Worm (Caenorhabditis elegans) whole organism, young adult: Measurements from ENCODE around the gene ogdh-1.

ENCODE experiments used
- B0019.2 ChIP-seq: fragments of 200-800 bp; sonication (Bioruptor generic); conservative IDR thresholded peaks from 2 replicates; pipeline ENCODE4 v1.3.6; 2022; ENCODE audit warnings: missing genetic modification reagents, missing genetic modification characterization, missing compliant biosample characterization
- F23B12.7 ChIP-seq: sonication (generic microtip); optimal IDR thresholded peaks from 2 replicates; lab custom pipeline; 2017; ENCODE audit warnings: missing genetic modification characterization, mild to moderate bottlenecking, missing compliant biosample characterization, antibody characterized with exemption, moderate library complexity; ENCODE audit not compliant: insufficient read depth
- F33H1.4 ChIP-seq: fragments of 200-800 bp; sonication (Bioruptor generic); IDR thresholded peaks from 2 replicates; pipeline ENCODE4 v1.3.6; 2022; ENCODE audit warnings: missing genetic modification reagents, missing genetic modification characterization, missing compliant biosample characterization
- F37B4.10 ChIP-seq: fragments of 200-800 bp; sonication (Bioruptor generic); IDR thresholded peaks from 2 replicates; pipeline ENCODE4 v1.3.6; 2022; ENCODE audit warnings: missing genetic modification characterization, missing compliant biosample characterization
- F57A8.1 ChIP-seq: fragments of 200-800 bp; sonication (Bioruptor generic); optimal IDR thresholded peaks from 2 replicates; lab custom pipeline; 2018; ENCODE audit warnings: mild to moderate bottlenecking, missing genetic modification characterization, moderate library complexity, missing compliant biosample characterization
- K11D2.4 ChIP-seq: fragments of 200-800 bp; sonication (Bioruptor generic); IDR thresholded peaks from 2 replicates; pipeline ENCODE4 v1.3.6; 2022; ENCODE audit warnings: missing genetic modification reagents, missing genetic modification characterization, missing compliant biosample characterization
- T07F8.4 ChIP-seq: sonication (generic microtip); optimal IDR thresholded peaks from 2 replicates; lab custom pipeline; 2016; ENCODE audit warnings: mild to moderate bottlenecking, missing genetic modification characterization, moderate library complexity, missing compliant biosample characterization
- Y53F4B.3 ChIP-seq: fragments of 200-800 bp; sonication (Bioruptor generic); IDR thresholded peaks from 2 replicates; pipeline ENCODE4 v1.3.6; 2022; ENCODE audit warnings: missing genetic modification reagents, missing genetic modification characterization, missing compliant biosample characterization
- Y56A3A.18 ChIP-seq: fragments of 200-800 bp; sonication (Bioruptor generic); IDR thresholded peaks from 2 replicates; pipeline ENCODE4 v1.3.6; 2022; ENCODE audit warnings: missing genetic modification reagents, missing genetic modification characterization, missing compliant biosample characterization
- Y95B8A.8 ChIP-seq: fragments of 200-800 bp; sonication (Bioruptor generic); IDR thresholded peaks from 2 replicates; pipeline ENCODE4 v1.3.6; 2022; ENCODE audit warnings: missing genetic modification reagents, missing genetic modification characterization, missing compliant biosample characterization
- aptf-2 ChIP-seq: fragments of 200-800 bp; sonication (Bioruptor generic); conservative IDR thresholded peaks from 2 replicates; pipeline ENCODE4 v1.3.6; 2022; ENCODE audit warnings: missing genetic modification reagents, missing genetic modification characterization, missing compliant biosample characterization
- athp-1 ChIP-seq: sonication (generic microtip); optimal IDR thresholded peaks from 2 replicates; lab custom pipeline; 2017; ENCODE audit warnings: mild to moderate bottlenecking, missing genetic modification characterization, missing compliant biosample characterization
- attf-6 ChIP-seq: fragments of 200-800 bp; sonication (Bioruptor generic); IDR thresholded peaks from 2 replicates; pipeline ENCODE4 v1.3.6; 2022; ENCODE audit warnings: missing genetic modification reagents, missing genetic modification characterization, missing compliant biosample characterization
- ceh-100 ChIP-seq: fragments of 200-800 bp; sonication (Bioruptor generic); IDR thresholded peaks from 2 replicates; pipeline ENCODE4 v1.3.6; 2022; ENCODE audit warnings: missing genetic modification reagents, missing genetic modification characterization, missing compliant biosample characterization
- ceh-27 ChIP-seq: fragments of 200-800 bp; sonication (Bioruptor generic); optimal IDR thresholded peaks from 2 replicates; lab custom pipeline; 2018; ENCODE audit warnings: mild to moderate bottlenecking, missing genetic modification characterization, moderate library complexity, missing compliant biosample characterization
- ceh-58 ChIP-seq: fragments of 200-800 bp; sonication (Bioruptor generic); IDR thresholded peaks from 2 replicates; pipeline ENCODE4 v1.3.6; 2022; ENCODE audit warnings: missing genetic modification characterization, missing compliant biosample characterization
- ceh-79 ChIP-seq: sonication (generic microtip); optimal IDR thresholded peaks from 2 replicates; lab custom pipeline; 2017; ENCODE audit warnings: mild to moderate bottlenecking, missing genetic modification characterization, missing compliant biosample characterization
- chd-7 ChIP-seq: sonication (generic microtip); optimal IDR thresholded peaks from 2 replicates; lab custom pipeline; 2016; ENCODE audit warnings: mild to moderate bottlenecking, missing genetic modification characterization, moderate library complexity, missing compliant biosample characterization
- dpff-1 ChIP-seq: sonication (generic microtip); optimal IDR thresholded peaks from 2 replicates; lab custom pipeline; 2017; ENCODE audit warnings: mild to moderate bottlenecking, missing genetic modification characterization, missing compliant biosample characterization
- egl-44 ChIP-seq: fragments of 200-800 bp; sonication (Bioruptor generic); IDR thresholded peaks from 2 replicates; pipeline ENCODE4 v1.3.6; 2022; ENCODE audit warnings: missing genetic modification reagents, missing genetic modification characterization, missing compliant biosample characterization
- egrh-3 ChIP-seq: fragments of 200-800 bp; sonication (Bioruptor generic); IDR thresholded peaks from 2 replicates; pipeline ENCODE4 v1.3.6; 2022; ENCODE audit warnings: missing genetic modification reagents, missing genetic modification characterization, missing compliant biosample characterization
- let-607 ChIP-seq, 2 experiments: fragments of 200-800 bp in 1 of 2; sonication (Bioruptor generic) in 1 of 2; sonication (generic microtip) in 1 of 2; optimal IDR thresholded peaks; 2 replicates each; lab custom pipeline; 2016 to 2018; ENCODE audit warnings: mild to moderate bottlenecking in 2 of 2, missing compliant biosample characterization in 2 of 2, missing genetic modification characterization in 2 of 2, moderate library complexity in 2 of 2, missing genotype in 1 of 2
- lin-35 ChIP-seq, 3 experiments: fragments of 150-350 bp in 2 of 3; sonication (generic microtip) in 1 of 3; optimal IDR thresholded peaks; 2 replicates each; lab custom pipeline; 2014 to 2018; ENCODE audit warnings: missing biosample characterization in 3 of 3, missing genetic modification characterization in 3 of 3, missing genetic modification reagents in 3 of 3
- lir-1 ChIP-seq: fragments of 200-800 bp; sonication (Bioruptor generic); conservative IDR thresholded peaks from 2 replicates; pipeline ENCODE4 v1.3.6; 2022; ENCODE audit warnings: missing genetic modification reagents, missing genetic modification characterization, missing compliant biosample characterization
- lsl-1 ChIP-seq: fragments of 200-800 bp; sonication (Bioruptor generic); optimal IDR thresholded peaks from 2 replicates; lab custom pipeline; 2018; ENCODE audit warnings: mild to moderate bottlenecking, missing genetic modification characterization, moderate library complexity, missing compliant biosample characterization
- lsy-27 ChIP-seq: sonication (generic microtip); optimal IDR thresholded peaks from 2 replicates; lab custom pipeline; 2017; ENCODE audit warnings: missing genetic modification characterization, mild to moderate bottlenecking, missing compliant biosample characterization, antibody characterized with exemption, missing genotype, borderline replicate concordance; ENCODE audit not compliant: insufficient read depth
- mcd-1 ChIP-seq: fragments of 200-800 bp; sonication (Bioruptor generic); IDR thresholded peaks from 2 replicates; pipeline ENCODE4 v1.3.6; 2022; ENCODE audit warnings: missing genetic modification reagents, missing genetic modification characterization, missing compliant biosample characterization
- nfyb-1 ChIP-seq: fragments of 200-800 bp; sonication (Bioruptor generic); IDR thresholded peaks from 2 replicates; pipeline ENCODE4 v1.3.6; 2022; ENCODE audit warnings: missing genetic modification reagents, missing genetic modification characterization, missing compliant biosample characterization
- nhr-120 ChIP-seq: fragments of 200-800 bp; sonication (Bioruptor generic); IDR thresholded peaks from 2 replicates; pipeline ENCODE4 v1.3.6; 2022; ENCODE audit warnings: missing genetic modification characterization, missing compliant biosample characterization
- nhr-27 ChIP-seq: fragments of 200-800 bp; sonication (Bioruptor generic); optimal IDR thresholded peaks from 2 replicates; lab custom pipeline; 2018; ENCODE audit warnings: mild to moderate bottlenecking, missing genetic modification characterization, moderate library complexity, missing compliant biosample characterization
- pha-4 ChIP-seq: fragments of 150-350 bp; sonication (generic microtip); optimal IDR thresholded peaks from 2 replicates; lab custom pipeline; 2014; ENCODE audit warnings: missing biosample characterization, missing genetic modification reagents, missing genetic modification characterization
- repo-1 ChIP-seq: sonication (generic microtip); optimal IDR thresholded peaks from 2 replicates; lab custom pipeline; 2017; ENCODE audit warnings: mild to moderate bottlenecking, missing genetic modification characterization, missing compliant biosample characterization
- snpc-1.3 ChIP-seq: sonication (generic microtip); optimal IDR thresholded peaks from 2 replicates; lab custom pipeline; 2017; ENCODE audit warnings: missing genetic modification characterization, mild to moderate bottlenecking, missing compliant biosample characterization, antibody characterized with exemption, moderate library complexity, missing genotype, missing genetic modification reagents; ENCODE audit not compliant: insufficient read depth
- snpc-3.4 ChIP-seq: sonication (generic microtip); optimal IDR thresholded peaks from 2 replicates; lab custom pipeline; 2017; ENCODE audit warnings: missing genetic modification characterization, mild to moderate bottlenecking, missing compliant biosample characterization, antibody characterized with exemption, moderate library complexity, missing genotype, missing genetic modification reagents
- sptf-2 ChIP-seq: fragments of 200-800 bp; sonication (Bioruptor generic); optimal IDR thresholded peaks from 2 replicates; lab custom pipeline; 2018; ENCODE audit warnings: mild to moderate bottlenecking, missing genetic modification characterization, missing compliant biosample characterization
- tbx-9 ChIP-seq: sonication (generic microtip); optimal IDR thresholded peaks from 2 replicates; lab custom pipeline; 2016; ENCODE audit warnings: borderline replicate concordance, missing genetic modification characterization, inconsistent platforms, missing compliant biosample characterization
- tlf-1 ChIP-seq: fragments of 200-800 bp; sonication (Bioruptor generic); optimal IDR thresholded peaks from 2 replicates; lab custom pipeline; 2018; ENCODE audit warnings: mild to moderate bottlenecking, missing genetic modification characterization, missing compliant biosample characterization
- unc-130 ChIP-seq: sonication (generic microtip); optimal IDR thresholded peaks from 2 replicates; lab custom pipeline; 2016; ENCODE audit warnings: missing genetic modification reagents, missing genetic modification characterization, missing compliant biosample characterization
- zfh-2 ChIP-seq: fragments of 200-800 bp; sonication (Bioruptor generic); conservative IDR thresholded peaks from 2 replicates; pipeline ENCODE4 v1.3.6; 2022; ENCODE audit warnings: missing genetic modification reagents, missing genetic modification characterization, missing compliant biosample characterization
- zim-3 ChIP-seq: sonication (generic microtip); optimal IDR thresholded peaks from 2 replicates; lab custom pipeline; 2017; ENCODE audit warnings: mild to moderate bottlenecking, missing genetic modification characterization, moderate library complexity, missing compliant biosample characterization
- ztf-26 ChIP-seq: sonication (generic microtip); optimal IDR thresholded peaks from 2 replicates; lab custom pipeline; 2017; ENCODE audit warnings: missing genetic modification characterization, missing compliant biosample characterization
- ztf-6 ChIP-seq: fragments of 200-800 bp; sonication (Bioruptor generic); IDR thresholded peaks from 2 replicates; pipeline ENCODE4 v1.3.6; 2022; ENCODE audit warnings: missing genetic modification reagents, missing genetic modification characterization, missing compliant biosample characterization

ogdh-1 gene

ce11 chrIV:4749728-4750278 lies 46.0 kb upstream of the ogdh-1 start, which contains the start of the genes rpl-20 and Y17G9B.5 (continued):
- TF ChIP-seq snpc-1.3 (peak; percentile 99), tlf-1 (GFP tag; lab: Kevin White, UChicago) (peak; percentile 100), ztf-6 (GFP tag; lab: Robert Waterston, UW) (peak; percentile 98), attf-6 (GFP tag; lab: Robert Waterston, UW) (peak; percentile 94), egl-44 (GFP tag; lab: Robert Waterston, UW) (peak; percentile 98), F57A8.1 (peak; percentile 84), athp-1 (tag; lab: Kevin White, UChicago) (peak; percentile 100)

- TF ChIP-seq K11D2.4 (GFP tag; lab: Robert Waterston, UW) (no peak), egrh-3 (GFP tag; lab: Robert Waterston, UW) (0 out of 2 replicates have a peak, but pooled peaks have one; percentile 4), nfyb-1 (peak; percentile 5; the same call in 1 of the 2 replicates), zfh-2 (GFP tag; lab: Robert Waterston, UW) (peak; percentile 75), aptf-2 (no peak)
Observed at ce11 chrIV:4749155-4749554, 45.3 kb upstream of the ogdh-1 start.

ce11 chrIV:4748408-4749105 lies 44.7 kb upstream of the ogdh-1 start, which contains the start of gene cyc-2.1:
TSS of gene cyc-2.1 (minus strand) at chrIV:4749012.
- TF ChIP-seq ceh-58 (GFP tag; lab: Robert Waterston, UW) (0 out of 2 replicates have a peak, but pooled peaks have one; percentile 10), Y95B8A.8 (GFP tag; lab: Robert Waterston, UW) (peak; percentile 78), B0019.2 (GFP tag; lab: Robert Waterston, UW) (no peak), dpff-1 (tag; lab: Kevin White, UChicago) (no peak), nhr-120 (GFP tag; lab: Robert Waterston, UW) (no peak), ceh-79 (tag; lab: Kevin White, UChicago) (no peak), F37B4.10 (no peak), egl-44 (GFP tag; lab: Robert Waterston, UW) (0 out of 2 replicates have a peak, but pooled peaks have one; percentile 39), T07F8.4 (no peak), lin-35 (GFP tag; optimal IDR thresholded peaks at IDR 0.05; lab: Kevin White, UChicago) (peak in 1 of 3 experiments; percentile 51), F33H1.4 (GFP tag; lab: Robert Waterston, UW) (peak; percentile 41), ztf-26 (tag; lab: Kevin White, UChicago) (peak; percentile 72), nhr-27 (peak; percentile 55), repo-1 (tag; lab: Kevin White, UChicago) (peak; percentile 14), zim-3 (no peak), let-607 (tag; optimal IDR thresholded peaks at IDR 0.05; lab: Kevin White, UChicago) (peak in 1 of 2 experiments; percentile 58), Y53F4B.3 (GFP tag; lab: Robert Waterston, UW) (no peak), pha-4 (tag; lab: Kevin White, UChicago) (no peak), chd-7 (tag; lab: Kevin White, UChicago) (no peak), lir-1 (no peak), athp-1 (tag; lab: Kevin White, UChicago) (peak; percentile 70), tbx-9 (tag; lab: Kevin White, UChicago) (no peak), ceh-100 (GFP tag; lab: Robert Waterston, UW) (peak; percentile 38), lsl-1 (peak; percentile 54), lsy-27 (tag; lab: Kevin White, UChicago) (no peak), unc-130 (GFP tag; lab: Kevin White, UChicago) (peak; percentile 43), sptf-2 (GFP tag; lab: Kevin White, UChicago) (no peak), F23B12.7 (tag; lab: Kevin White, UChicago) (peak; percentile 71), snpc-3.4 (tag; lab: Kevin White, UChicago) (peak; percentile 92), Y56A3A.18 (GFP tag; lab: Robert Waterston, UW) (peak; percentile 47; the same call in 1 of the 2 replicates), ceh-27 (GFP tag; lab: Kevin White, UChicago) (peak; percentile 20), mcd-1 (GFP tag; lab: Robert Waterston, UW) (peak; percentile 81)
